Fruit fly (Drosophila melanogaster) whole organism, embryonic: ENCODE data around the gene ATPsynC.

Experiments
- Abd-B ChIP-seq: fragments of 200-800 bp; sonication (Bioruptor generic); optimal IDR thresholded peaks from 2 replicates; lab custom pipeline; 2018; ENCODE audit warnings: missing biosample characterization, mild to moderate bottlenecking, missing genetic modification characterization, moderate library complexity
- Blimp-1 ChIP-seq: fragments of 200-800 bp; sonication (Bioruptor generic); optimal IDR thresholded peaks from 3 replicates; lab custom pipeline; 2018; ENCODE audit warnings: missing biosample characterization, missing genetic modification characterization, mild to moderate bottlenecking, moderate library complexity, missing genetic modification reagents
- CG10431 ChIP-seq: fragments of 200-800 bp; sonication (Bioruptor generic); optimal IDR thresholded peaks from 3 replicates; lab custom pipeline; 2018; ENCODE audit warnings: missing biosample characterization, mild to moderate bottlenecking, missing genetic modification characterization
- CG11398 ChIP-seq: fragments of 200-800 bp; sonication (Bioruptor generic); optimal IDR thresholded peaks from 2 replicates; lab custom pipeline; 2016; ENCODE audit warnings: missing biosample characterization, missing genetic modification characterization
- CG12659 ChIP-seq: fragments of 200-800 bp; sonication (Bioruptor generic); optimal IDR thresholded peaks from 3 replicates; lab custom pipeline; 2017; ENCODE audit warnings: mild to moderate bottlenecking, missing biosample characterization, missing genetic modification reagents, missing genetic modification characterization
- CG15269 ChIP-seq: fragments of 200-800 bp; sonication (Bioruptor generic); optimal IDR thresholded peaks from 2 replicates; lab custom pipeline; 2018; ENCODE audit warnings: missing biosample characterization, mild to moderate bottlenecking, missing genetic modification characterization, moderate library complexity
- CG15696 ChIP-seq: fragments of 200-800 bp; sonication (Bioruptor generic); optimal IDR thresholded peaks from 2 replicates; lab custom pipeline; 2019; ENCODE audit warnings: missing biosample characterization, mild to moderate bottlenecking, missing genetic modification characterization, moderate library complexity
- CG1603 ChIP-seq: fragments of 200-800 bp; sonication (Bioruptor generic); optimal IDR thresholded peaks from 2 replicates; lab custom pipeline; 2019; ENCODE audit warnings: missing biosample characterization, mild to moderate bottlenecking, missing genetic modification characterization, moderate library complexity
- CG1647 ChIP-seq: fragments of 200-800 bp; sonication (Bioruptor generic); optimal IDR thresholded peaks from 3 replicates; lab custom pipeline; 2016; ENCODE audit warnings: missing biosample characterization, missing genetic modification characterization
- CG17385 ChIP-seq: fragments of 200-800 bp; sonication (Bioruptor generic); optimal IDR thresholded peaks from 3 replicates; lab custom pipeline; 2018; ENCODE audit warnings: missing biosample characterization, mild to moderate bottlenecking, missing genetic modification characterization
- CG2889 ChIP-seq: fragments of 200-800 bp; sonication (Bioruptor generic); IDR thresholded peaks from 3 replicates; pipeline ENCODE4 v1.3.6; 2022; ENCODE audit warnings: missing biosample characterization, missing genetic modification characterization
- CG3065 ChIP-seq: fragments of 200-800 bp; sonication (Bioruptor generic); optimal IDR thresholded peaks from 2 replicates; lab custom pipeline; 2016; ENCODE audit warnings: missing biosample characterization, missing genetic modification characterization
- CG31388 ChIP-seq: fragments of 200-800 bp; sonication (Bioruptor generic); optimal IDR thresholded peaks from 2 replicates; lab custom pipeline; 2016; ENCODE audit warnings: missing biosample characterization, missing genetic modification characterization
- CG32532 ChIP-seq: fragments of 200-800 bp; sonication (Bioruptor generic); IDR thresholded peaks from 2 replicates; pipeline ENCODE4 v1.3.6; 2022; ENCODE audit warnings: missing biosample characterization, missing genetic modification characterization
- CG3847 ChIP-seq: fragments of 200-800 bp; sonication (Bioruptor generic); IDR thresholded peaks from 2 replicates; pipeline ENCODE4 v1.3.6; 2022; ENCODE audit warnings: missing biosample characterization, missing genetic modification characterization
- CG4424 ChIP-seq: fragments of 200-800 bp; sonication (Bioruptor generic); optimal IDR thresholded peaks from 3 replicates; lab custom pipeline; 2016; ENCODE audit warnings: missing biosample characterization, missing genetic modification characterization
- CG7987 ChIP-seq: fragments of 200-800 bp; sonication (Bioruptor generic); optimal IDR thresholded peaks from 2 replicates; lab custom pipeline; 2018; ENCODE audit warnings: missing biosample characterization, mild to moderate bottlenecking, missing genetic modification characterization, moderate library complexity
- CG8281 ChIP-seq: fragments of 200-800 bp; sonication (Bioruptor generic); optimal IDR thresholded peaks from 2 replicates; lab custom pipeline; 2018; ENCODE audit warnings: missing biosample characterization, mild to moderate bottlenecking, missing genetic modification characterization, moderate library complexity
- CG9609 ChIP-seq: fragments of 200-800 bp; sonication (Bioruptor generic); optimal IDR thresholded peaks from 3 replicates; lab custom pipeline; 2016; ENCODE audit warnings: missing biosample characterization, missing genetic modification characterization
- CG9876 ChIP-seq: fragments of 200-800 bp; sonication (Bioruptor generic); optimal IDR thresholded peaks from 2 replicates; lab custom pipeline; 2016; ENCODE audit warnings: missing biosample characterization, missing genetic modification characterization
- Doc3 ChIP-seq: fragments of 200-800 bp; sonication (Bioruptor generic); IDR thresholded peaks from 3 replicates; pipeline ENCODE4 v1.3.6; 2022; ENCODE audit warnings: missing biosample characterization, missing genetic modification characterization; ENCODE audit not compliant: partially characterized antibody
- ERR ChIP-seq: fragments of 200-800 bp; sonication (Bioruptor generic); optimal IDR thresholded peaks from 2 replicates; lab custom pipeline; 2016; ENCODE audit warnings: missing biosample characterization, missing genetic modification characterization
- Eip74EF ChIP-seq, 2 experiments: fragments of 200-800 bp in 1 of 2; fragments of >200 bp in 1 of 2; sonication (Bioruptor generic) in 1 of 2; optimal IDR thresholded peaks; 2 replicates each; lab custom pipeline; 2017 to 2019; ENCODE audit warnings: missing biosample characterization in 2 of 2, missing genetic modification characterization in 2 of 2, mild to moderate bottlenecking in 1 of 2, moderate library complexity in 1 of 2
- Ets65A ChIP-seq: fragments of 200-800 bp; sonication (Bioruptor generic); peaks from one replicate; lab custom pipeline; 2016; ENCODE audit warnings: missing biosample characterization, missing genetic modification characterization
- Lim3 ChIP-seq: fragments of 200-800 bp; sonication (Bioruptor generic); IDR thresholded peaks from 2 replicates; pipeline ENCODE4 v1.3.6; 2022; ENCODE audit warnings: missing biosample characterization, missing genetic modification characterization
- Med ChIP-seq: fragments of 200-800 bp; sonication (Bioruptor generic); peaks from one replicate; lab custom pipeline; 2016; ENCODE audit warnings: missing biosample characterization, missing genetic modification characterization, mild to moderate bottlenecking, inconsistent platforms, moderate library complexity
- Mrtf ChIP-seq: fragments of 200-800 bp; sonication (Bioruptor generic); IDR thresholded peaks from 3 replicates; pipeline ENCODE4 v1.3.6; 2022; ENCODE audit warnings: missing biosample characterization, missing genetic modification characterization
- Myb ChIP-seq: fragments of 200-800 bp; sonication (Bioruptor generic); optimal IDR thresholded peaks from 2 replicates; lab custom pipeline; 2016; ENCODE audit warnings: missing biosample characterization, missing genetic modification characterization
- NfI ChIP-seq: fragments of 200-800 bp; sonication (Bioruptor generic); optimal IDR thresholded peaks from 3 replicates; lab custom pipeline; 2018; ENCODE audit warnings: missing biosample characterization, mild to moderate bottlenecking, missing genetic modification characterization, moderate library complexity
- Rfx ChIP-seq: fragments of 200-800 bp; sonication (Bioruptor generic); IDR thresholded peaks from 2 replicates; pipeline ENCODE4 v1.3.6; 2022; ENCODE audit warnings: missing biosample characterization, missing genetic modification characterization
- Xrp1 ChIP-seq: fragments of 200-800 bp; sonication (Bioruptor generic); IDR thresholded peaks from 2 replicates; pipeline ENCODE4 v1.3.6; 2022; ENCODE audit warnings: missing biosample characterization, missing genetic modification characterization
- caup ChIP-seq: fragments of 200-800 bp; sonication (Bioruptor generic); optimal IDR thresholded peaks from 3 replicates; lab custom pipeline; 2017; ENCODE audit warnings: missing biosample characterization, mild to moderate bottlenecking, missing genetic modification characterization, moderate library complexity; ENCODE audit not compliant: severe bottlenecking
- crol ChIP-seq: fragments of 200-800 bp; sonication (Bioruptor generic); IDR thresholded peaks from 2 replicates; pipeline ENCODE4 v1.3.6; 2022; ENCODE audit warnings: missing biosample characterization, missing genetic modification characterization
- cwo ChIP-seq: fragments of 200-800 bp; sonication (Bioruptor generic); optimal IDR thresholded peaks from 3 replicates; lab custom pipeline; 2017; ENCODE audit warnings: missing biosample characterization, missing genetic modification characterization, mild to moderate bottlenecking, moderate library complexity, missing genetic modification reagents
- dati ChIP-seq: fragments of 200-800 bp; sonication (Bioruptor generic); IDR thresholded peaks from 2 replicates; pipeline ENCODE4 v1.3.6; 2022; ENCODE audit warnings: missing biosample characterization, missing genetic modification characterization
- ftz-f1 ChIP-seq: fragments of 200-800 bp; sonication (Bioruptor generic); optimal IDR thresholded peaks from 2 replicates; lab custom pipeline; 2016; ENCODE audit warnings: missing biosample characterization, missing genetic modification characterization
- gt ChIP-seq: fragments of 200-800 bp; sonication (Bioruptor generic); IDR thresholded peaks from 2 replicates; pipeline ENCODE4 v1.3.6; 2022; ENCODE audit warnings: missing biosample characterization, missing genetic modification characterization
- hb ChIP-seq: fragments of 200-800 bp; sonication (Bioruptor generic); IDR thresholded peaks from 3 replicates; pipeline ENCODE4 v1.3.6; 2022; ENCODE audit warnings: missing biosample characterization, missing genetic modification characterization; ENCODE audit not compliant: partially characterized antibody
- lola ChIP-seq, 3 experiments: fragments of >200 bp in 2 of 3; fragments of 200-800 bp in 1 of 3; sonication (Bioruptor generic) in 1 of 3; optimal IDR thresholded peaks; 2 replicates each; lab custom pipeline; 2017 to 2019; ENCODE audit warnings: missing biosample characterization in 3 of 3, missing genetic modification characterization in 3 of 3, mild to moderate bottlenecking in 1 of 3, moderate library complexity in 1 of 3
- lov ChIP-seq, 2 experiments: fragments of 200-800 bp in 1 of 2; fragments of >200 bp in 1 of 2; sonication (Bioruptor generic) in 1 of 2; IDR thresholded peaks in 1 of 2; optimal IDR thresholded peaks in 1 of 2; 2 replicates in 1 of 2; 3 replicates in 1 of 2; pipeline versions ENCODE4 v1.3.6 to Lab custom; 2017 to 2022; ENCODE audit warnings: missing biosample characterization in 1 of 2, missing genetic modification characterization in 1 of 2
- pho ChIP-seq: fragments of 200-800 bp; sonication (Bioruptor generic); optimal IDR thresholded peaks from 2 replicates; lab custom pipeline; 2016; ENCODE audit warnings: missing biosample characterization, missing genetic modification characterization
- slbo ChIP-seq: fragments of 200-800 bp; sonication (Bioruptor generic); IDR thresholded peaks from 2 replicates; pipeline ENCODE4 v1.3.6; 2022; ENCODE audit warnings: missing biosample characterization, missing genetic modification characterization
- sob ChIP-seq: fragments of 200-800 bp; sonication (Bioruptor generic); IDR thresholded peaks from 2 replicates; pipeline ENCODE4 v1.3.6; 2022; ENCODE audit warnings: missing biosample characterization, missing genetic modification characterization
- stwl ChIP-seq: fragments of 200-800 bp; sonication (Bioruptor generic); optimal IDR thresholded peaks from 3 replicates; lab custom pipeline; 2018; ENCODE audit warnings: missing biosample characterization, mild to moderate bottlenecking, missing genetic modification characterization, moderate library complexity
- tio ChIP-seq: fragments of 200-800 bp; sonication (Bioruptor generic); optimal IDR thresholded peaks from 2 replicates; lab custom pipeline; 2017; ENCODE audit warnings: missing biosample characterization, missing genetic modification characterization, inconsistent platforms
- tup ChIP-seq: fragments of 200-800 bp; sonication (Bioruptor generic); optimal IDR thresholded peaks from 2 replicates; lab custom pipeline; 2016; ENCODE audit warnings: missing biosample characterization, mild to moderate bottlenecking, missing genetic modification characterization, moderate library complexity
- twi ChIP-seq: fragments of 200-800 bp; optimal IDR thresholded peaks from 2 replicates; lab custom pipeline; 2019; ENCODE audit warnings: missing biosample characterization, mild to moderate bottlenecking, missing genetic modification characterization, moderate library complexity
- yki ChIP-seq: fragments of >200 bp; optimal IDR thresholded peaks from 3 replicates; lab custom pipeline; 2018

The ATPsynC gene

dm6 chr3R:31265430-31265829 is 46.0 kb upstream of the ATPsynC start, which contains the start of gene ppk24:
ppk24 (plus strand) TSS chr3R:31265730.
- TF ChIP-seq CG9876 (GFP tag; lab: Kevin White, UChicago) (no peak), Med (GFP tag; lab: Kevin White, UChicago) (peak; percentile 17)

DNA sequence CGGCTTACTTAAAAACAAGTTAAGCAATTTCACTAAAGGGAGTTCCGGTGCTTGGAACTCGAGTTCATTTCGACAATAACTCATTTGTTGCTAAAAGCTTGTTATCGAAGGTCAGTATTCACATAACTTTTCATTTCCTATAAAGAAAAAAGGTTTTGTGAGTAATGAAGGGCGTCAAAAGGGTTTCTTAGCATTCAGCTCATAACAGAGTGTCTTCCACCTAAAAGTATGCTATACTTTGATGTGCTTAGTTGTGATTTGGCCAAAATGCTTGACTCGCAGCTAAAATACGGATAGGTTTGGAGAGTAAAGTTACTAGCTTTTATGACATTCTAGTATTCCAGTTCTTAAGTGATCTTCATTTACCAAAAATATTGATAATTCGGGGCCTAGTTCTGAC is 44.5 kb upstream of the ATPsynC start:
- TF ChIP-seq twi (tag; lab: Kevin White, UChicago), result no peak
- TF ChIP-seq CG2889, result no peak
- TF ChIP-seq caup (GFP tag; lab: Kevin White, UChicago), result peak; percentile 18
- no peak for TF ChIP-seq cwo (GFP tag; lab: Kevin White, UChicago)
- TF ChIP-seq CG31388 (GFP tag; lab: Kevin White, UChicago), result no peak
- peak; percentile 75 for TF ChIP-seq ftz-f1 (GFP tag; lab: Kevin White, UChicago)
- no peak for TF ChIP-seq lola (GFP tag; optimal IDR thresholded peaks at IDR 0.05; lab: Kevin White, UChicago)
- no peak for TF ChIP-seq hb
- no peak for TF ChIP-seq NfI (GFP tag; lab: Kevin White, UChicago)
- TF ChIP-seq CG7987 (GFP tag; lab: Kevin White, UChicago), result peak; percentile 30
- no peak for TF ChIP-seq CG15696 (tag; lab: Kevin White, UChicago)
- TF ChIP-seq CG32532 (GFP tag; lab: Robert Waterston, UW), result peak; percentile 6; the same call in 1 of the 2 replicates
- TF ChIP-seq ERR (GFP tag; lab: Kevin White, UChicago), result no peak
- TF ChIP-seq CG15269 (tag; lab: Kevin White, UChicago), result no peak
- TF ChIP-seq yki (lab: Kevin White, UChicago), result no peak
- TF ChIP-seq CG12659 (GFP tag; lab: Kevin White, UChicago), result no peak
- peak; percentile 39; the same call in 1 of the 2 replicates for TF ChIP-seq Rfx (GFP tag; lab: Robert Waterston, UW)
- no peak for TF ChIP-seq crol
- no peak for TF ChIP-seq CG3065
- TF ChIP-seq dati (GFP tag; lab: Robert Waterston, UW), result no peak
- peak; percentile 2 for TF ChIP-seq CG8281 (tag; lab: Kevin White, UChicago)
- TF ChIP-seq stwl (tag; lab: Kevin White, UChicago), result peak; percentile 85
- TF ChIP-seq Xrp1, result no peak
- peak; percentile 7 for TF ChIP-seq Ets65A (GFP tag; lab: Kevin White, UChicago)
- no peak for TF ChIP-seq sob (GFP tag; lab: Robert Waterston, UW)
- no peak for TF ChIP-seq CG10431 (GFP tag; lab: Kevin White, UChicago)
- no peak for TF ChIP-seq CG11398 (GFP tag; lab: Kevin White, UChicago)
- TF ChIP-seq CG1603 (tag; lab: Kevin White, UChicago), result no peak
- TF ChIP-seq gt (GFP tag; lab: Robert Waterston, UW), result no peak
- no peak for TF ChIP-seq slbo (GFP tag; lab: Robert Waterston, UW)
- no peak for TF ChIP-seq pho (GFP tag; lab: Kevin White, UChicago)
- TF ChIP-seq lov (optimal IDR thresholded peaks at IDR 0.05; lab: Kevin White, UChicago), result no peak
- 0 out of 3 replicates have a peak, but pooled peaks have one; percentile 23 for TF ChIP-seq lov (GFP tag; IDR thresholded peaks at IDR 0.05; lab: Robert Waterston, UW)
- TF ChIP-seq CG4424 (GFP tag; lab: Kevin White, UChicago), result peak; percentile 0
- no peak for TF ChIP-seq tup (GFP tag; lab: Kevin White, UChicago)
- TF ChIP-seq Doc3 (GFP tag; lab: Robert Waterston, UW), result 0 out of 3 replicates have a peak, but pooled peaks have one; percentile 21
- no peak for TF ChIP-seq Lim3 (GFP tag; lab: Robert Waterston, UW)
- peak; percentile 16 for TF ChIP-seq Abd-B
- no peak for TF ChIP-seq tio (GFP tag; lab: Kevin White, UChicago)
- TF ChIP-seq Blimp-1 (GFP tag; lab: Kevin White, UChicago), result peak; percentile 63
- peak in 1 of 2 experiments; percentile 30 for TF ChIP-seq Eip74EF (GFP tag; optimal IDR thresholded peaks at IDR 0.05; lab: Kevin White, UChicago)
- no peak for TF ChIP-seq Myb (GFP tag; lab: Kevin White, UChicago)
- TF ChIP-seq Mrtf, result no peak
- TF ChIP-seq CG1647 (GFP tag; lab: Kevin White, UChicago), result no peak
- TF ChIP-seq CG9609 (GFP tag; lab: Kevin White, UChicago), result no peak
- TF ChIP-seq CG3847 (GFP tag; lab: Robert Waterston, UW), result no peak
- no peak for TF ChIP-seq CG17385 (GFP tag; lab: Kevin White, UChicago)
